Worm (Caenorhabditis elegans) whole organism, L3 larva: ENCODE measurements around the gene T09F5.2.

ENCODE experiments used
- R02D3.7 ChIP-seq: fragments of 150-350 bp; optimal IDR thresholded peaks from 2 replicates; lab custom pipeline; 2014; ENCODE audit warnings: missing biosample characterization, missing genetic modification characterization
- aly-2 ChIP-seq: fragments of 150-350 bp; optimal IDR thresholded peaks from 2 replicates; lab custom pipeline; 2014; ENCODE audit warnings: missing biosample characterization, missing genetic modification characterization
- ama-1 ChIP-seq: fragments of 150-350 bp; optimal IDR thresholded peaks from 2 replicates; lab custom pipeline; 2018
- ceh-16 ChIP-seq: sonication (generic microtip); optimal IDR thresholded peaks from 2 replicates; lab custom pipeline; 2017; ENCODE audit warnings: missing biosample characterization, missing genetic modification characterization
- ceh-28 ChIP-seq: fragments of 150-350 bp; optimal IDR thresholded peaks from 2 replicates; lab custom pipeline; 2014; ENCODE audit warnings: missing biosample characterization, missing genetic modification reagents, missing genetic modification characterization
- ceh-9 ChIP-seq: sonication (generic microtip); optimal IDR thresholded peaks from 2 replicates; lab custom pipeline; 2018; ENCODE audit warnings: missing biosample characterization, missing genetic modification characterization
- daf-12 ChIP-seq: fragments of 150-350 bp; optimal IDR thresholded peaks from 2 replicates; lab custom pipeline; 2014; ENCODE audit warnings: missing biosample characterization, missing genetic modification reagents, missing genetic modification characterization
- egl-27 ChIP-seq: sonication (generic microtip); optimal IDR thresholded peaks from 4 replicates; lab custom pipeline; 2017; ENCODE audit warnings: missing biosample characterization, missing genetic modification reagents, missing genetic modification characterization
- egl-5 ChIP-seq: fragments of 150-350 bp; optimal IDR thresholded peaks from 2 replicates; lab custom pipeline; 2017; ENCODE audit warnings: missing biosample characterization, missing genetic modification reagents, missing genetic modification characterization, inconsistent platforms
- elt-1 ChIP-seq: fragments of 150-350 bp; optimal IDR thresholded peaks from 2 replicates; lab custom pipeline; 2014; ENCODE audit warnings: missing biosample characterization, missing genetic modification characterization
- elt-2 ChIP-seq: sonication (generic microtip); optimal IDR thresholded peaks from 2 replicates; lab custom pipeline; 2016; ENCODE audit warnings: missing genetic modification reagents, mild to moderate bottlenecking, missing genetic modification characterization, missing compliant biosample characterization
- eor-1 ChIP-seq, 2 experiments: fragments of 150-350 bp; optimal IDR thresholded peaks; 2 replicates each; lab custom pipeline; 2014 to 2018; ENCODE audit warnings: missing biosample characterization in 2 of 2, missing genetic modification characterization in 2 of 2
- fos-1 ChIP-seq: fragments of 150-350 bp; optimal IDR thresholded peaks from 2 replicates; lab custom pipeline; 2014; ENCODE audit warnings: missing biosample characterization, missing genetic modification characterization
- hmg-11 ChIP-seq: sonication (generic microtip); optimal IDR thresholded peaks from 2 replicates; lab custom pipeline; 2016; ENCODE audit warnings: missing genetic modification characterization, missing compliant biosample characterization
- jun-1 ChIP-seq: fragments of 150-350 bp; optimal IDR thresholded peaks from 2 replicates; lab custom pipeline; 2014; ENCODE audit warnings: missing biosample characterization, missing genetic modification reagents, missing genetic modification characterization
- lin-15B ChIP-seq: fragments of 150-350 bp; optimal IDR thresholded peaks from 2 replicates; lab custom pipeline; 2014; ENCODE audit warnings: missing biosample characterization, missing genetic modification characterization
- lin-39 ChIP-seq: fragments of 150-350 bp; optimal IDR thresholded peaks from 2 replicates; lab custom pipeline; 2018; ENCODE audit warnings: missing biosample characterization, missing genetic modification reagents, missing genetic modification characterization
- mdl-1 ChIP-seq: fragments of 150-350 bp; optimal IDR thresholded peaks from 2 replicates; lab custom pipeline; 2014; ENCODE audit warnings: missing biosample characterization, missing genetic modification characterization
- mml-1 ChIP-seq: fragments of 150-350 bp; sonication (generic microtip); optimal IDR thresholded peaks from 3 replicates; lab custom pipeline; 2014; ENCODE audit warnings: missing biosample characterization, missing genetic modification characterization
- nhr-11 ChIP-seq: fragments of 150-350 bp; optimal IDR thresholded peaks from 2 replicates; lab custom pipeline; 2014; ENCODE audit warnings: missing biosample characterization, missing genetic modification characterization
- nhr-12 ChIP-seq: fragments of 150-350 bp; optimal IDR thresholded peaks from 2 replicates; lab custom pipeline; 2014; ENCODE audit warnings: missing biosample characterization, missing genetic modification characterization
- nhr-23 ChIP-seq: fragments of 150-350 bp; optimal IDR thresholded peaks from 2 replicates; lab custom pipeline; 2014; ENCODE audit warnings: missing biosample characterization, missing genetic modification reagents, missing genetic modification characterization
- nhr-237 ChIP-seq: fragments of 150-350 bp; optimal IDR thresholded peaks from 2 replicates; lab custom pipeline; 2014; ENCODE audit warnings: missing biosample characterization, missing genetic modification characterization
- nhr-25 ChIP-seq: sonication (generic microtip); optimal IDR thresholded peaks from 2 replicates; lab custom pipeline; 2017; ENCODE audit warnings: missing biosample characterization, missing genetic modification characterization
- nhr-43 ChIP-seq: sonication (generic microtip); optimal IDR thresholded peaks from 2 replicates; lab custom pipeline; 2016; ENCODE audit warnings: mild to moderate bottlenecking, missing genetic modification characterization, missing compliant biosample characterization; ENCODE audit not compliant: poor library complexity, severe bottlenecking
- nhr-67 ChIP-seq: fragments of 150-350 bp; optimal IDR thresholded peaks from 2 replicates; lab custom pipeline; 2014; ENCODE audit warnings: missing biosample characterization, missing genetic modification characterization
- nhr-77 ChIP-seq: fragments of 150-350 bp; optimal IDR thresholded peaks from 2 replicates; lab custom pipeline; 2014; ENCODE audit warnings: missing biosample characterization, missing genetic modification characterization
- pha-4 ChIP-seq: fragments of 150-350 bp; optimal IDR thresholded peaks from 2 replicates; lab custom pipeline; 2014; ENCODE audit warnings: missing biosample characterization, missing genetic modification reagents, missing genetic modification characterization
- skn-1 ChIP-seq: fragments of 150-350 bp; optimal IDR thresholded peaks from 2 replicates; lab custom pipeline; 2014; ENCODE audit warnings: missing biosample characterization, missing genetic modification characterization
- snpc-4 ChIP-seq: fragments of 150-350 bp; optimal IDR thresholded peaks from 2 replicates; lab custom pipeline; 2014; ENCODE audit warnings: missing biosample characterization, missing genetic modification characterization
- tbx-2 ChIP-seq: sonication (generic microtip); optimal IDR thresholded peaks from 2 replicates; lab custom pipeline; 2016; ENCODE audit warnings: mild to moderate bottlenecking, missing genetic modification characterization, missing compliant biosample characterization
- unc-39 ChIP-seq: sonication (generic microtip); optimal IDR thresholded peaks from 4 replicates; lab custom pipeline; 2017; ENCODE audit warnings: missing biosample characterization, missing genetic modification characterization
- unc-62 ChIP-seq: fragments of 150-350 bp; sonication (generic microtip); optimal IDR thresholded peaks from 4 replicates; lab custom pipeline; 2014; ENCODE audit warnings: missing biosample characterization, missing genetic modification reagents, missing genetic modification characterization
- ztf-11 ChIP-seq: fragments of 150-350 bp; optimal IDR thresholded peaks from 2 replicates; lab custom pipeline; 2014; ENCODE audit warnings: missing biosample characterization, missing genetic modification characterization
- ztf-4 ChIP-seq: fragments of 150-350 bp; optimal IDR thresholded peaks from 2 replicates; lab custom pipeline; 2014; ENCODE audit warnings: missing biosample characterization, missing genetic modification characterization

Gene T09F5.2

ce11 chrV:15162697-15163096, 11.9 kb downstream of the T09F5.2 start, which contains the start of gene srz-11:
TSS of gene srz-11 (plus strand) at chrV:15163082.
- TF ChIP-seq skn-1 (tag; lab: Kevin White, UChicago) (no peak), nhr-11 (tag; lab: Kevin White, UChicago) (peak; percentile 15), elt-2 (no peak)

ce11 chrV:15175459-15175858, 24.7 kb downstream of the T09F5.2 start, which contains the start of gene clec-47:
TSS of gene clec-47 (plus strand) at chrV:15175759.
- TF ChIP-seq elt-2 (peak; percentile 3), pha-4 (tag; lab: Kevin White, UChicago) (no peak)

ce11 chrV:15179757-15180156, 29.0 kb downstream of the T09F5.2 start, which contains the start of gene T09F5.10:
TSS of gene T09F5.10 (plus strand) at chrV:15180057.
- TF ChIP-seq unc-39 (no peak), nhr-237 (no peak), egl-5 (no peak), nhr-43 (tag; lab: Kevin White, UChicago) (no peak), snpc-4 (no peak), elt-1 (tag; lab: Kevin White, UChicago) (no peak), R02D3.7 (tag; lab: Kevin White, UChicago) (no peak), eor-1 (tag; optimal IDR thresholded peaks at IDR 0.05; lab: Kevin White, UChicago) (no peak), lin-39 (tag; lab: Kevin White, UChicago) (no peak), nhr-67 (tag; lab: Kevin White, UChicago) (no peak), aly-2 (no peak), nhr-12 (tag; lab: Kevin White, UChicago) (no peak), unc-62 (no peak), tbx-2 (no peak), ztf-4 (tag; lab: Kevin White, UChicago) (no peak), lin-15B (tag; lab: Kevin White, UChicago) (no peak)

ce11 chrV:15181899-15182298, 31.1 kb downstream of the T09F5.2 start:
- TF ChIP-seq mml-1 (tag; lab: Kevin White, UChicago) (no peak), ztf-11 (tag; lab: Kevin White, UChicago) (no peak), nhr-11 (tag; lab: Kevin White, UChicago) (peak; percentile 5)
- TF ChIP-seq, all 47 proteins: peak for 1

ce11 chrV:15182407-15182806, 31.6 kb downstream of the T09F5.2 start, which contains the start of gene fbxa-84:
TSS of gene fbxa-84 (plus strand) at chrV:15182440.
- no peak for TF ChIP-seq mdl-1 (tag; lab: Kevin White, UChicago)
- peak; percentile 54 for TF ChIP-seq elt-2

ce11 chrV:15184097-15185040, 33.6 kb downstream of the T09F5.2 start, which contains the start of gene Y75B12B.1:
TSS of gene Y75B12B.1 (plus strand) at chrV:15184699.
- TF ChIP-seq ceh-28 (tag; lab: Kevin White, UChicago) (no peak), nhr-12 (tag; lab: Kevin White, UChicago) (no peak)

- TF ChIP-seq ama-1 (lab: Kevin White, UChicago) (peak; percentile 86), aly-2 (no peak), nhr-23 (tag; lab: Kevin White, UChicago) (no peak), nhr-77 (tag; lab: Kevin White, UChicago) (no peak), jun-1 (tag; lab: Kevin White, UChicago) (no peak), hmg-11 (tag; lab: Kevin White, UChicago) (no peak), ztf-4 (tag; lab: Kevin White, UChicago) (no peak), mml-1 (tag; lab: Kevin White, UChicago) (no peak), egl-5 (no peak), eor-1 (tag; optimal IDR thresholded peaks at IDR 0.05; lab: Kevin White, UChicago) (no peak), elt-1 (tag; lab: Kevin White, UChicago) (no peak), nhr-25 (tag; lab: Kevin White, UChicago) (peak; percentile 31), unc-62 (no peak), snpc-4 (no peak), nhr-11 (tag; lab: Kevin White, UChicago) (no peak), daf-12 (tag; lab: Kevin White, UChicago) (no peak), tbx-2 (no peak), pha-4 (tag; lab: Kevin White, UChicago) (peak; percentile 46), fos-1 (no peak), R02D3.7 (tag; lab: Kevin White, UChicago) (no peak), ceh-16 (tag; lab: Kevin White, UChicago) (no peak), egl-27 (tag; lab: Kevin White, UChicago) (no peak), nhr-43 (tag; lab: Kevin White, UChicago) (no peak), ceh-9 (no peak)
Measured at ce11 chrV:15186259-15186927, 35.6 kb downstream of the T09F5.2 start, which contains the start of gene Y75B12B.3. TSS of gene Y75B12B.3 (minus strand) at chrV:15186279.
